Worm (Caenorhabditis elegans) whole organism, L2 larva: ENCODE measurements around the gene C17G1.14.

Experiments
- C34F6.9 ChIP-seq: fragments of 150-350 bp; optimal IDR thresholded peaks from 2 replicates; lab custom pipeline; 2014; ENCODE audit warnings: missing biosample characterization, missing genetic modification characterization
- F13H6.1 ChIP-seq: sonication (generic microtip); optimal IDR thresholded peaks from 2 replicates; lab custom pipeline; 2016; ENCODE audit warnings: missing genetic modification characterization, missing compliant biosample characterization
- R02D3.7 ChIP-seq: fragments of 150-350 bp; optimal IDR thresholded peaks from 2 replicates; lab custom pipeline; 2014; ENCODE audit warnings: missing biosample characterization, missing genetic modification characterization
- ZK546.5 ChIP-seq: sonication (generic microtip); optimal IDR thresholded peaks from 2 replicates; lab custom pipeline; 2017; ENCODE audit warnings: missing biosample characterization, missing genetic modification characterization
- alr-1 ChIP-seq: fragments of 150-350 bp; optimal IDR thresholded peaks from 2 replicates; lab custom pipeline; 2014; ENCODE audit warnings: missing biosample characterization, missing genetic modification characterization
- ama-1 ChIP-seq: fragments of 150-350 bp; optimal IDR thresholded peaks from 2 replicates; lab custom pipeline; 2018; ENCODE audit warnings: inconsistent platforms
- ceh-16 ChIP-seq: fragments of 150-350 bp; optimal IDR thresholded peaks from 2 replicates; lab custom pipeline; 2014; ENCODE audit warnings: missing biosample characterization, missing genetic modification characterization
- crh-2 ChIP-seq: sonication (generic microtip); optimal IDR thresholded peaks from 2 replicates; lab custom pipeline; 2017; ENCODE audit warnings: missing biosample characterization, missing genetic modification characterization
- dmd-4 ChIP-seq: sonication (generic microtip); optimal IDR thresholded peaks from 2 replicates; lab custom pipeline; 2017; ENCODE audit warnings: missing biosample characterization, missing genetic modification characterization
- egl-27 ChIP-seq: sonication (generic microtip); optimal IDR thresholded peaks from 3 replicates; lab custom pipeline; 2017; ENCODE audit warnings: missing biosample characterization, missing genetic modification reagents, missing genetic modification characterization
- elt-1 ChIP-seq: fragments of 150-350 bp; optimal IDR thresholded peaks from 2 replicates; lab custom pipeline; 2014; ENCODE audit warnings: missing biosample characterization, missing genetic modification characterization
- elt-3 ChIP-seq: sonication (generic microtip); optimal IDR thresholded peaks from 2 replicates; lab custom pipeline; 2017; ENCODE audit warnings: missing biosample characterization, missing genetic modification characterization
- fos-1 ChIP-seq: fragments of 150-350 bp; optimal IDR thresholded peaks from 2 replicates; lab custom pipeline; 2014; ENCODE audit warnings: missing biosample characterization, missing genetic modification characterization
- gmeb-1 ChIP-seq: fragments of 150-350 bp; optimal IDR thresholded peaks from 2 replicates; lab custom pipeline; 2014; ENCODE audit warnings: missing biosample characterization, missing genetic modification characterization
- lin-11 ChIP-seq: fragments of 150-350 bp; sonication (generic microtip); optimal IDR thresholded peaks from 2 replicates; lab custom pipeline; 2014; ENCODE audit warnings: missing biosample characterization, missing genetic modification characterization, inconsistent platforms, mixed read lengths
- lin-13 ChIP-seq: fragments of 150-350 bp; optimal IDR thresholded peaks from 2 replicates; lab custom pipeline; 2014; ENCODE audit warnings: missing biosample characterization, missing genetic modification reagents, missing genetic modification characterization
- lin-39 ChIP-seq: fragments of 150-350 bp; optimal IDR thresholded peaks from 2 replicates; lab custom pipeline; 2014; ENCODE audit warnings: missing biosample characterization, missing genetic modification reagents, missing genetic modification characterization
- mab-5 ChIP-seq: fragments of 150-350 bp; optimal IDR thresholded peaks from 2 replicates; lab custom pipeline; 2014; ENCODE audit warnings: missing biosample characterization, missing genetic modification characterization
- mdl-1 ChIP-seq, 2 experiments: fragments of 150-350 bp in 1 of 2; sonication (generic microtip) in 1 of 2; optimal IDR thresholded peaks; 2 replicates each; lab custom pipeline; 2017; ENCODE audit warnings: missing biosample characterization in 2 of 2, missing genetic modification characterization in 2 of 2
- nhr-10 ChIP-seq: sonication (generic microtip); optimal IDR thresholded peaks from 2 replicates; lab custom pipeline; 2017; ENCODE audit warnings: missing biosample characterization, missing genetic modification characterization
- nhr-11 ChIP-seq: fragments of 150-350 bp; optimal IDR thresholded peaks from 2 replicates; lab custom pipeline; 2014; ENCODE audit warnings: missing biosample characterization, missing genetic modification characterization
- nhr-12 ChIP-seq: fragments of 150-350 bp; optimal IDR thresholded peaks from 2 replicates; lab custom pipeline; 2014; ENCODE audit warnings: missing biosample characterization, missing genetic modification characterization
- nhr-129 ChIP-seq: fragments of 150-350 bp; optimal IDR thresholded peaks from 2 replicates; lab custom pipeline; 2014; ENCODE audit warnings: missing biosample characterization, missing genetic modification characterization
- nhr-21 ChIP-seq: fragments of 150-350 bp; optimal IDR thresholded peaks from 2 replicates; lab custom pipeline; 2014; ENCODE audit warnings: missing biosample characterization, missing genetic modification characterization
- nhr-237 ChIP-seq: fragments of 150-350 bp; optimal IDR thresholded peaks from 2 replicates; lab custom pipeline; 2014; ENCODE audit warnings: missing biosample characterization, missing genetic modification characterization
- nhr-25 ChIP-seq: fragments of 150-350 bp; sonication (generic microtip); optimal IDR thresholded peaks from 3 replicates; lab custom pipeline; 2014; ENCODE audit warnings: missing biosample characterization, missing genetic modification characterization
- peb-1 ChIP-seq: fragments of 150-350 bp; optimal IDR thresholded peaks from 2 replicates; lab custom pipeline; 2014; ENCODE audit warnings: missing biosample characterization, missing genetic modification characterization
- sem-4 ChIP-seq: fragments of 150-350 bp; optimal IDR thresholded peaks from 2 replicates; lab custom pipeline; 2014; ENCODE audit warnings: missing biosample characterization, missing genetic modification reagents, missing genetic modification characterization
- skn-1 ChIP-seq: sonication (generic microtip); optimal IDR thresholded peaks from 2 replicates; lab custom pipeline; 2017; ENCODE audit warnings: missing biosample characterization, missing genetic modification characterization
- sma-9 ChIP-seq, 2 experiments: fragments of 150-350 bp in 1 of 2; sonication (generic microtip) in 1 of 2; optimal IDR thresholded peaks; 2 replicates each; lab custom pipeline; 2014 to 2016; ENCODE audit warnings: missing genetic modification characterization in 2 of 2, mild to moderate bottlenecking in 1 of 2, missing biosample characterization in 1 of 2, missing compliant biosample characterization in 1 of 2, missing genetic modification reagents in 1 of 2, moderate library complexity in 1 of 2
- snpc-4 ChIP-seq: fragments of 150-350 bp; optimal IDR thresholded peaks from 2 replicates; lab custom pipeline; 2014; ENCODE audit warnings: missing biosample characterization, missing genetic modification characterization
- zag-1 ChIP-seq: fragments of 150-350 bp; optimal IDR thresholded peaks from 2 replicates; lab custom pipeline; 2014; ENCODE audit warnings: missing biosample characterization, missing genetic modification characterization
- ztf-11 ChIP-seq: sonication (generic microtip); optimal IDR thresholded peaks from 2 replicates; lab custom pipeline; 2017; ENCODE audit warnings: missing biosample characterization, missing genetic modification characterization

C17G1.14 gene

DNA sequence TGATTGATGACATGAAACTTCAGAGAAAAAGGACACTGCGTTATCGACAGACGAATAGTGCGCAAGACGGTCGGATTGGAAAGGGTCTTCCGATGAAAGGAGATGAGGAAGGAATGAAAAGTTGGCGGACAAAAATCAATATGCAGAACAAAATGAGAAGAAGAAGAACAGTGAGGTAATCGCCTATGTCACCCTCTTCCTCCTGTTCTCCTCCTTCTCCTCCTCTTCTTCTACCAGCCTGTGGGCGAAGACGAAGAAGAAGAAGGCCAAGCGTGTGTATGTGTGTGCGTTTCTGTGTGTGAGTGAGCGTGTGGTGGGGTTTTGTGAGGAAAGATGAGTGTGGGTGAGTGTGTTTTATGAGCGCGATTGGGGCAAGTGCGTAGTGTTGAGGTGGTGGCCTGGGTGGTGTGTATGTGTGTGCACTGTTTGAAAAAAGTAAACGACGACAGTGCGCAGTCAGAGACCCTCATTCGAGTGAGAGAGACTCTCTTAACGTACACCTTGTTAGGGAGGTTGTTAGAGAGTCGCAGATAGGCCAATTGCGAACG is 6.3 kb upstream of the C17G1.14 start, which contains the start of gene tsp-21 (continued):
- TF ChIP-seq nhr-12 (tag; lab: Kevin White, UChicago) (no peak), alr-1 (tag; lab: Kevin White, UChicago) (no peak), lin-13 (GFP tag; lab: Kevin White, UChicago) (peak; percentile 65), mab-5 (peak; percentile 40), sma-9 (GFP tag; optimal IDR thresholded peaks at IDR 0.05; lab: Kevin White, UChicago) (peak; percentile 26), sma-9 (tag; optimal IDR thresholded peaks at IDR 0.05; lab: Kevin White, UChicago) (no peak), sem-4 (tag; lab: Kevin White, UChicago) (peak; percentile 67), gmeb-1 (tag; lab: Kevin White, UChicago) (peak; percentile 48), lin-39 (no peak), ama-1 (no peak), elt-1 (tag; lab: Kevin White, UChicago) (no peak), zag-1 (tag; lab: Kevin White, UChicago) (peak; percentile 55), nhr-11 (tag; lab: Kevin White, UChicago) (no peak), crh-2 (tag; lab: Kevin White, UChicago) (peak; percentile 58), R02D3.7 (no peak)

DNA sequence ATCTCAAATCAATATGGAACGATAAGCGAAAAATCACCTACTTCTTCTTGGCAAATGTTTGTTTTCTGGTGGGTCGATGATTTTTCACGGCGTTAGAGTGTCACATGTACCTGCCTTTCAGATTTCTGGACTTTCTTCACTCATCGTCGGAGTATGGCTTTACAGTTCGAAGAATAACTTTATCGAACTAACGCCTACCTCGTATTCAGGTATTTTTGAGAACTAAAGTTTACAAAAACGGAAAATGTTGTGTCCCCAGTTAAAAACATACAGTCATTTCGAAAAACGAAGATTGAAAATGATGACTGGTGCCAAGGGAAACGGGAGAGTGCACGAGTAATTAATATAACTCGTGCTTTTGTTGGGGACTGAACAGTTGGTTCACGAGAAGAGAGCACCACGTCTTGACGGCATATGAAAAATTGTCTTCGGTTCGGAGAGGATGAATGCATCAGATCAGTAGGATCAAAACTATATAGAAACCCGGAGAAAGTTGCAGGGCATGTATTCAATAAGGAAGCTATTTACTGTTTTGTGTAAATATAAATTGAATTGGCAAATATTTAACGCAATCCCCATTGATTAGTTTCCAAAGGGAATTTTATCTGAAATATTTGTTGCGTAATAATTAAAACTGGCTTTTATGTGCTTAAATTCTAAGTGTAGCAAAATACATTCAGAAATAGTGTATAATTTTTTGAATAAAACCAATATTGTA is 5.2 kb upstream of the C17G1.14 start:
- TF ChIP-seq egl-27 (tag; lab: Kevin White, UChicago) (no peak), nhr-129 (tag; lab: Kevin White, UChicago) (peak; percentile 38), ama-1 (peak; percentile 2), lin-11 (tag; lab: Kevin White, UChicago) (no peak)

DNA sequence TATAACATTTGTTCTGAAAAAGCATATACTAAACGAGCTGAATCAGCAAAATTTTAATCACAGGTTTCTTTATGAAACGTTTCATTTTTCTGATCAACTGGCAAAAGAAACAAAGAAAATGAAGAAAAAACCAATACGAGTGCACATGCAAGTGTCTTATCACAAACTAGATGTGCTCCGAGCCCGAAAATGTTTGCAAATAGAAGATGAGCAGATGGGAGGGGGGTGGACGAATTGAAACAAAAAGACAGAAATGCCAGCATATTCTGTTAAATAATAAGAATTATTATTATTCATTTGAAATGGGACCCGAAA is 4.6 kb upstream of the C17G1.14 start:
- TF ChIP-seq fos-1 (peak; percentile 79), ztf-11 (tag; lab: Kevin White, UChicago) (no peak)

DNA sequence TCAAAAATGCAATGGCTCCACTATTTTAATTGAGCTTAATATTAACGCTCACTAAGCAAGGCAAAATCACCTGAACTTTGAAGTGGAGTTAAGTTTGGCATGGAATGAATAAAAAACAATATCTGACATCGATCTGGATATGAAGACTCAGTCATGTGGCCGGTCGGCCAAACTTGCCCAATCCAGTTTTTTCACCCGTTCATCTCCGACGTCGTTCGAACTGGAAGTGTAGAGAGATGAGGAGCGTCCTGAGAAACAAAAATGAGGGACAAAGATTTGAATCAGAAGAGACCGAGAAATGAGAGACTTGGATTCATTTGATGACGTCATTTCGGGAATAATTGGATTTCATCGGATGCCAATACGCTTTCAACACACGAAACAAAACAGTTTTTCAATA is 522 bp upstream of the C17G1.14 start:
- TF ChIP-seq fos-1 = no peak
- peak; percentile 30 for TF ChIP-seq nhr-25 (tag; lab: Kevin White, UChicago)
- no peak for TF ChIP-seq dmd-4
- no peak for TF ChIP-seq egl-27 (tag; lab: Kevin White, UChicago)
- TF ChIP-seq sem-4 (tag; lab: Kevin White, UChicago) = peak; percentile 39
- peak; percentile 56 for TF ChIP-seq nhr-21 (tag; lab: Kevin White, UChicago)

DNA sequence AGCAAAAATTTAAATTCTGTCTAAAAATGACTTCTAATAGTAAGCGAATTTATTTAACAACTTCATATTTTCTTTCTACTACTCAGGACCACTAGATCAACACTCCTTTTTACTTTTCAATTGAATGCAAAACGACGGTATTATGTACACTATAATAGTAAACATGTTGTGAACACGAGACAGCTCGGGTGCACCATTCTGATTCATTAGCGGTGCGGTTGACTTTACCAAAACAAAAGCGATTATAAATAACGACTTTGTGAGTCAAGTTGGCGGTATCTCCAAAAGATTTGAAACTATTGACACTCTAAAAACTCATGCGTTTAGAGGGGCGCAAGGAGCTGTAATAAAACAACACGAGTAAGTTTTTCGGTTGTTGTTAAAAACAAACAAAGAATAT is 1.9 kb downstream of the C17G1.14 start:
- TF ChIP-seq snpc-4 (no peak), sem-4 (tag; lab: Kevin White, UChicago) (no peak), ama-1 (no peak), nhr-237 (tag; lab: Kevin White, UChicago) (no peak), crh-2 (tag; lab: Kevin White, UChicago) (no peak), peb-1 (tag; lab: Kevin White, UChicago) (no peak), F13H6.1 (tag; lab: Kevin White, UChicago) (no peak), elt-3 (tag; lab: Kevin White, UChicago) (no peak)

DNA sequence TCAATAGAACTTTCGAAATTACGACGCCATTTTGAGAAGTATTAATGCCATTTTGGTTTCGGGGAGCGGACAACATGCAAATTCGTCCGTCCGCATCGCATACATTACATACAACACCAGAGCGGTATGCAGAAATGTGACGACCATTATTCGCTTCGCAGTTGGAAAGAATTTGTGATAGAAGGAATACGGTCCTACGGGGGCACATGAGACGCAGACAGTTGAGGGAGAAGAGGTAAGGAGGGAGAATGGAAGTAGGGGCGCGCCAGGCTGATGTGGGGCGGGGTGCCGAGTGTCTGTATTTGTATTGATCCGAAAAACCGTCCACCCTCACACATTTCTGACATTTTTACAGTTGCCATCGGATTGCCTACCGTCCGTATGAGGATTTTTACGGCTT is 2.8 kb downstream of the C17G1.14 start:
- TF ChIP-seq crh-2 (tag; lab: Kevin White, UChicago) (no peak), R02D3.7 (no peak), ceh-16 (no peak), zag-1 (tag; lab: Kevin White, UChicago) (no peak), nhr-12 (tag; lab: Kevin White, UChicago) (no peak), C34F6.9 (no peak), ZK546.5 (tag; lab: Kevin White, UChicago) (no peak), fos-1 (no peak), skn-1 (tag; lab: Kevin White, UChicago) (no peak), sem-4 (tag; lab: Kevin White, UChicago) (no peak), nhr-10 (tag; lab: Kevin White, UChicago) (no peak), nhr-11 (tag; lab: Kevin White, UChicago) (no peak), elt-1 (tag; lab: Kevin White, UChicago) (no peak), elt-3 (tag; lab: Kevin White, UChicago) (no peak), F13H6.1 (tag; lab: Kevin White, UChicago) (no peak), mdl-1 (tag; optimal IDR thresholded peaks at IDR 0.05; lab: Kevin White, UChicago) (no peak), ztf-11 (tag; lab: Kevin White, UChicago) (no peak)
